Fruit fly (Drosophila melanogaster) whole organism, embryonic: Measurements from ENCODE around the gene CG34041.

Experiments
- ATbp ChIP-seq: fragments of 200-800 bp; sonication (Bioruptor generic); optimal IDR thresholded peaks from 2 replicates; lab custom pipeline; 2017; ENCODE audit warnings: missing biosample characterization, mild to moderate bottlenecking, missing genetic modification characterization, missing genetic modification reagents
- Aef1 ChIP-seq: fragments of 200-800 bp; sonication (Bioruptor generic); IDR thresholded peaks from 3 replicates; pipeline ENCODE4 v1.3.6; 2022; ENCODE audit warnings: missing biosample characterization, missing genetic modification characterization
- BtbVII ChIP-seq: fragments of 200-800 bp; sonication (Bioruptor generic); optimal IDR thresholded peaks from 3 replicates; lab custom pipeline; 2017; ENCODE audit warnings: missing biosample characterization, mild to moderate bottlenecking, missing genetic modification characterization
- CG10147 ChIP-seq: fragments of 200-800 bp; sonication (Bioruptor generic); optimal IDR thresholded peaks from 2 replicates; lab custom pipeline; 2019; ENCODE audit warnings: missing biosample characterization, mild to moderate bottlenecking, missing genetic modification characterization, moderate library complexity
- CG10267 ChIP-seq: fragments of 200-800 bp; sonication (Bioruptor generic); optimal IDR thresholded peaks from 2 replicates; lab custom pipeline; 2018; ENCODE audit warnings: missing biosample characterization, mild to moderate bottlenecking, missing genetic modification characterization, moderate library complexity
- CG11398 ChIP-seq: fragments of 200-800 bp; sonication (Bioruptor generic); optimal IDR thresholded peaks from 2 replicates; lab custom pipeline; 2016; ENCODE audit warnings: missing biosample characterization, missing genetic modification characterization
- CG12104 ChIP-seq: fragments of 200-800 bp; sonication (Bioruptor generic); optimal IDR thresholded peaks from 3 replicates; lab custom pipeline; 2016; ENCODE audit warnings: missing biosample characterization, missing genetic modification characterization
- CG14050 ChIP-seq: fragments of 200-800 bp; sonication (Bioruptor generic); IDR thresholded peaks from 3 replicates; pipeline ENCODE4 v1.3.6; 2022; ENCODE audit warnings: missing biosample characterization, missing genetic modification characterization
- CG15269 ChIP-seq: fragments of 200-800 bp; sonication (Bioruptor generic); optimal IDR thresholded peaks from 2 replicates; lab custom pipeline; 2018; ENCODE audit warnings: missing biosample characterization, mild to moderate bottlenecking, missing genetic modification characterization, moderate library complexity
- CG15514 ChIP-seq: fragments of 200-800 bp; sonication (Bioruptor generic); optimal IDR thresholded peaks from 3 replicates; lab custom pipeline; 2017; ENCODE audit warnings: missing biosample characterization, missing genetic modification characterization, mild to moderate bottlenecking, moderate library complexity, missing genetic modification reagents
- CG16815 ChIP-seq: fragments of 200-800 bp; sonication (Bioruptor generic); optimal IDR thresholded peaks from 3 replicates; lab custom pipeline; 2017; ENCODE audit warnings: missing biosample characterization, mild to moderate bottlenecking, missing genetic modification characterization
- CG18011 ChIP-seq: fragments of 200-800 bp; sonication (Bioruptor generic); optimal IDR thresholded peaks from 2 replicates; lab custom pipeline; 2017; ENCODE audit warnings: missing biosample characterization, missing genetic modification characterization, mild to moderate bottlenecking, moderate library complexity, missing genotype
- CG1832 ChIP-seq: fragments of 200-800 bp; sonication (Bioruptor generic); optimal IDR thresholded peaks from 2 replicates; lab custom pipeline; 2017; ENCODE audit warnings: missing biosample characterization, mild to moderate bottlenecking, missing genetic modification characterization, inconsistent platforms
- CG2116 ChIP-seq: fragments of 200-800 bp; sonication (Bioruptor generic); optimal IDR thresholded peaks from 3 replicates; lab custom pipeline; 2018; ENCODE audit warnings: missing biosample characterization, mild to moderate bottlenecking, missing genetic modification characterization
- CG34422 ChIP-seq: fragments of 200-800 bp; sonication (Bioruptor generic); IDR thresholded peaks from 3 replicates; pipeline ENCODE4 v1.3.6; 2022; ENCODE audit warnings: missing biosample characterization, missing genetic modification characterization
- CG3726 ChIP-seq: fragments of 200-800 bp; sonication (Bioruptor generic); IDR thresholded peaks from 3 replicates; pipeline ENCODE4, ENCODE4 v1.3.6; 2022; ENCODE audit warnings: missing biosample characterization, missing genetic modification characterization
- CG3838 ChIP-seq: fragments of 200-800 bp; sonication (Bioruptor generic); optimal IDR thresholded peaks from 3 replicates; lab custom pipeline; 2016; ENCODE audit warnings: missing biosample characterization, missing genetic modification characterization
- CG3847 ChIP-seq: fragments of 200-800 bp; sonication (Bioruptor generic); IDR thresholded peaks from 2 replicates; pipeline ENCODE4 v1.3.6; 2022; ENCODE audit warnings: missing biosample characterization, missing genetic modification characterization
- CG4360 ChIP-seq: fragments of 200-800 bp; sonication (Bioruptor generic); IDR thresholded peaks from 2 replicates; pipeline ENCODE4 v1.3.6; 2022; ENCODE audit warnings: missing biosample characterization, missing genetic modification characterization
- CG43689 ChIP-seq: fragments of 200-800 bp; sonication (Bioruptor generic); IDR thresholded peaks from 2 replicates; pipeline ENCODE4 v1.3.6; 2022; ENCODE audit warnings: missing biosample characterization, missing genetic modification characterization
- CG4617 ChIP-seq: fragments of 200-800 bp; sonication (Bioruptor generic); optimal IDR thresholded peaks from 3 replicates; lab custom pipeline; 2016; ENCODE audit warnings: missing biosample characterization, missing genetic modification characterization, borderline replicate concordance
- CG6175 ChIP-seq: fragments of 200-800 bp; sonication (Bioruptor generic); IDR thresholded peaks from 3 replicates; pipeline ENCODE4 v1.3.6; 2022; ENCODE audit warnings: missing biosample characterization, missing genetic modification characterization
- CG8765 ChIP-seq: fragments of 200-800 bp; sonication (Bioruptor generic); IDR thresholded peaks from 2 replicates; pipeline ENCODE4 v1.3.6; 2022; ENCODE audit warnings: missing biosample characterization, missing genetic modification characterization
- CG9437 ChIP-seq: fragments of 200-800 bp; sonication (Bioruptor generic); optimal IDR thresholded peaks from 2 replicates; lab custom pipeline; 2018; ENCODE audit warnings: missing biosample characterization, mild to moderate bottlenecking, missing genetic modification characterization
- CG9932 ChIP-seq: fragments of 200-800 bp; sonication (Bioruptor generic); IDR thresholded peaks from 2 replicates; pipeline ENCODE4 v1.3.6; 2022; ENCODE audit warnings: missing biosample characterization, missing genetic modification characterization
- Lim3 ChIP-seq: fragments of 200-800 bp; sonication (Bioruptor generic); IDR thresholded peaks from 2 replicates; pipeline ENCODE4 v1.3.6; 2022; ENCODE audit warnings: missing biosample characterization, missing genetic modification characterization
- NC2α ChIP-seq: fragments of 200-800 bp; sonication (Bioruptor generic); optimal IDR thresholded peaks from 2 replicates; lab custom pipeline; 2016; ENCODE audit warnings: missing biosample characterization, missing genetic modification characterization
- Nf-YC ChIP-seq: fragments of 200-800 bp; optimal IDR thresholded peaks from 3 replicates; lab custom pipeline; 2019; ENCODE audit warnings: missing biosample characterization, mild to moderate bottlenecking, missing genetic modification characterization, moderate library complexity
- Oaz ChIP-seq: fragments of 200-800 bp; sonication (Bioruptor generic); IDR thresholded peaks from 2 replicates; pipeline ENCODE4 v1.3.6; 2022; ENCODE audit warnings: missing biosample characterization, missing genetic modification characterization
- Side ChIP-seq: fragments of 200-800 bp; sonication (Bioruptor generic); optimal IDR thresholded peaks from 2 replicates; lab custom pipeline; 2016; ENCODE audit warnings: missing biosample characterization, missing genetic modification characterization
- Sry-δ ChIP-seq: fragments of 200-800 bp; sonication (Bioruptor generic); optimal IDR thresholded peaks from 2 replicates; lab custom pipeline; 2016; ENCODE audit warnings: missing biosample characterization, missing genetic modification characterization
- ab ChIP-seq: fragments of 200-800 bp; sonication (Bioruptor generic); optimal IDR thresholded peaks from 2 replicates; lab custom pipeline; 2016; ENCODE audit warnings: missing biosample characterization, missing genetic modification characterization
- bbx ChIP-seq: fragments of 200-800 bp; sonication (Bioruptor generic); IDR thresholded peaks from 2 replicates; pipeline ENCODE4 v1.3.6; 2022; ENCODE audit warnings: missing biosample characterization, missing genetic modification characterization; ENCODE audit not compliant: partially characterized antibody
- chif ChIP-seq, 2 experiments: fragments of 200-800 bp; sonication (Bioruptor generic); optimal IDR thresholded peaks; 3 replicates each; lab custom pipeline; 2016; ENCODE audit warnings: missing biosample characterization in 2 of 2, missing genetic modification characterization in 2 of 2
- ci ChIP-seq: fragments of 200-800 bp; sonication (Bioruptor generic); IDR thresholded peaks from 3 replicates; pipeline ENCODE4 v1.3.6; 2022; ENCODE audit warnings: missing biosample characterization, missing genetic modification characterization
- corto ChIP-seq: fragments of 200-800 bp; sonication (Bioruptor generic); optimal IDR thresholded peaks from 2 replicates; lab custom pipeline; 2016; ENCODE audit warnings: missing biosample characterization, mild to moderate bottlenecking, missing genetic modification characterization, moderate library complexity
- ewg ChIP-seq: fragments of 200-800 bp; sonication (Bioruptor generic); optimal IDR thresholded peaks from 3 replicates; lab custom pipeline; 2017; ENCODE audit warnings: mild to moderate bottlenecking, missing biosample characterization, missing genetic modification reagents, missing genetic modification characterization
- gcm ChIP-seq: fragments of 200-800 bp; sonication (Bioruptor generic); optimal IDR thresholded peaks from 2 replicates; lab custom pipeline; 2019; ENCODE audit warnings: missing biosample characterization, mild to moderate bottlenecking, missing genetic modification characterization, moderate library complexity
- gem ChIP-seq: fragments of 200-800 bp; sonication (Bioruptor generic); optimal IDR thresholded peaks from 2 replicates; lab custom pipeline; 2019; ENCODE audit warnings: missing biosample characterization, mild to moderate bottlenecking, missing genetic modification characterization, moderate library complexity
- grn ChIP-seq: fragments of 200-800 bp; sonication (Bioruptor generic); optimal IDR thresholded peaks from 3 replicates; lab custom pipeline; 2017; ENCODE audit warnings: missing biosample characterization, missing genetic modification characterization
- gsb-n ChIP-seq: fragments of 200-800 bp; sonication (Bioruptor generic); optimal IDR thresholded peaks from 3 replicates; lab custom pipeline; 2018; ENCODE audit warnings: missing biosample characterization, mild to moderate bottlenecking, missing genetic modification characterization
- h ChIP-seq: fragments of >200 bp; optimal IDR thresholded peaks from 2 replicates; lab custom pipeline; 2017
- lab ChIP-seq: fragments of 200-800 bp; sonication (Bioruptor generic); optimal IDR thresholded peaks from 3 replicates; lab custom pipeline; 2017; ENCODE audit warnings: missing biosample characterization, missing genetic modification characterization, mild to moderate bottlenecking, moderate library complexity, missing genetic modification reagents
- pros ChIP-seq: fragments of 200-800 bp; sonication (Bioruptor generic); optimal IDR thresholded peaks from 3 replicates; lab custom pipeline; 2019; ENCODE audit warnings: missing biosample characterization, mild to moderate bottlenecking, missing genetic modification characterization, moderate library complexity
- sc ChIP-seq, 3 experiments: fragments of >200 bp in 2 of 3; fragments of 200-800 bp in 1 of 3; sonication (Bioruptor generic) in 1 of 3; optimal IDR thresholded peaks; 2 replicates in 2 of 3; 3 replicates in 1 of 3; lab custom pipeline; 2017; ENCODE audit warnings: mild to moderate bottlenecking in 1 of 3, missing biosample characterization in 1 of 3, missing genetic modification characterization in 1 of 3, missing genetic modification reagents in 1 of 3
- slou ChIP-seq: fragments of 200-800 bp; sonication (Bioruptor generic); optimal IDR thresholded peaks from 3 replicates; lab custom pipeline; 2016; ENCODE audit warnings: missing biosample characterization, missing genetic modification characterization
- sob ChIP-seq: fragments of 200-800 bp; sonication (Bioruptor generic); IDR thresholded peaks from 2 replicates; pipeline ENCODE4 v1.3.6; 2022; ENCODE audit warnings: missing biosample characterization, missing genetic modification characterization
- tgo ChIP-seq: fragments of 200-800 bp; sonication (Bioruptor generic); IDR thresholded peaks from 3 replicates; pipeline ENCODE4 v1.3.6; 2022; ENCODE audit warnings: missing biosample characterization, missing genetic modification characterization
- wek ChIP-seq: fragments of 200-800 bp; sonication (Bioruptor generic); optimal IDR thresholded peaks from 3 replicates; lab custom pipeline; 2018; ENCODE audit warnings: missing biosample characterization, mild to moderate bottlenecking, missing genetic modification characterization, moderate library complexity

The CG34041 gene

dm6 chr3R:30531989-30532653, 24.3 kb downstream of the CG34041 start, which contains the start of gene tmod (continued):
- TF ChIP-seq ATbp = peak; percentile 45
- no peak for TF ChIP-seq NC2α (GFP tag; lab: Kevin White, UChicago)
- TF ChIP-seq ci (GFP tag; lab: Robert Waterston, UW) = peak; percentile 65; the same call in 2 of the 3 replicates
- TF ChIP-seq gcm (GFP tag; lab: Kevin White, UChicago) = peak; percentile 40
- TF ChIP-seq gem = peak; percentile 80
- no peak for TF ChIP-seq CG3838
- no peak for TF ChIP-seq CG4617
- peak; percentile 45 for TF ChIP-seq CG15514 (GFP tag; lab: Kevin White, UChicago)
- TF ChIP-seq CG12104 (GFP tag; lab: Kevin White, UChicago) = no peak
- TF ChIP-seq ewg (GFP tag; lab: Kevin White, UChicago) = peak; percentile 45
- peak; percentile 83 for TF ChIP-seq CG1832 (GFP tag; lab: Kevin White, UChicago)
- TF ChIP-seq CG9437 (GFP tag; lab: Kevin White, UChicago) = no peak
- TF ChIP-seq CG14050 = no peak
- no peak for TF ChIP-seq CG18011 (GFP tag; lab: Kevin White, UChicago)
- TF ChIP-seq CG3726 = no peak
- TF ChIP-seq bbx (GFP tag; lab: Robert Waterston, UW) = peak; percentile 35; the same call in 1 of the 2 replicates
- peak; percentile 34; the same call in 1 of the 2 replicates for TF ChIP-seq sob
- 0 out of 2 replicates have a peak, but pooled peaks have one; percentile 16 for TF ChIP-seq CG9932
- no peak for TF ChIP-seq CG3847 (GFP tag; lab: Robert Waterston, UW)
- TF ChIP-seq slou = no peak
- TF ChIP-seq CG11398 (GFP tag; lab: Kevin White, UChicago) = no peak
- peak; percentile 30 for TF ChIP-seq BtbVII (GFP tag; lab: Kevin White, UChicago)
- TF ChIP-seq lab (GFP tag; lab: Kevin White, UChicago) = peak; percentile 40
- no peak for TF ChIP-seq sc (optimal IDR thresholded peaks at IDR 0.05; lab: Kevin White, UChicago)
- peak; percentile 55 for TF ChIP-seq sc (GFP tag; optimal IDR thresholded peaks at IDR 0.05; lab: Kevin White, UChicago)
- TF ChIP-seq h (lab: Kevin White, UChicago) = no peak
- no peak for TF ChIP-seq CG8765 (GFP tag; lab: Robert Waterston, UW)
- no peak for TF ChIP-seq corto (GFP tag; lab: Kevin White, UChicago)
- peak; percentile 42 for TF ChIP-seq CG10267 (tag; lab: Kevin White, UChicago)
- peak; percentile 18 for TF ChIP-seq CG16815 (GFP tag; lab: Kevin White, UChicago)
- no peak for TF ChIP-seq ab (GFP tag; lab: Kevin White, UChicago)
- no peak for TF ChIP-seq CG43689 (GFP tag; lab: Robert Waterston, UW)
- TF ChIP-seq CG34422 = no peak
- peak; percentile 1 for TF ChIP-seq Sry-δ
- peak; percentile 51; the same call in 1 of the 3 replicates for TF ChIP-seq CG6175 (GFP tag; lab: Robert Waterston, UW)
- TF ChIP-seq grn (GFP tag; lab: Kevin White, UChicago) = no peak
- no peak for TF ChIP-seq Oaz
- TF ChIP-seq CG15269 = peak; percentile 60
- peak; percentile 27 to 56 for TF ChIP-seq chif (GFP tag; optimal IDR thresholded peaks at IDR 0.05; lab: Kevin White, UChicago)
- peak; percentile 15 for TF ChIP-seq Nf-YC (tag; lab: Kevin White, UChicago)
- no peak for TF ChIP-seq pros
- TF ChIP-seq wek (GFP tag; lab: Kevin White, UChicago) = peak; percentile 55
- peak; percentile 19 for TF ChIP-seq CG10147
- TF ChIP-seq Lim3 (GFP tag; lab: Robert Waterston, UW) = no peak
- TF ChIP-seq Aef1 (GFP tag; lab: Robert Waterston, UW) = no peak
- peak; percentile 3 for TF ChIP-seq Side (GFP tag; lab: Kevin White, UChicago)
- TF ChIP-seq CG2116 (GFP tag; lab: Kevin White, UChicago) = no peak
- TF ChIP-seq gsb-n (tag; lab: Kevin White, UChicago) = peak; percentile 45
- TF ChIP-seq tgo (GFP tag; lab: Robert Waterston, UW) = peak; percentile 49; the same call in 2 of the 3 replicates
- TF ChIP-seq CG4360 (GFP tag; lab: Robert Waterston, UW) = no peak
